Fruit fly (Drosophila melanogaster) whole organism, embryonic: ENCODE measurements around the gene inaF-B.

Experiments
- Abd-B ChIP-seq: fragments of 200-800 bp; sonication (Bioruptor generic); optimal IDR thresholded peaks from 2 replicates; lab custom pipeline; 2018; ENCODE audit warnings: missing biosample characterization, mild to moderate bottlenecking, missing genetic modification characterization, moderate library complexity
- Bteb2 ChIP-seq: fragments of 200-800 bp; sonication (Bioruptor generic); optimal IDR thresholded peaks from 2 replicates; lab custom pipeline; 2016; ENCODE audit warnings: missing biosample characterization, missing genetic modification characterization
- CG10462 ChIP-seq: fragments of 200-800 bp; sonication (Bioruptor generic); optimal IDR thresholded peaks from 2 replicates; lab custom pipeline; 2016; ENCODE audit warnings: missing biosample characterization, missing genetic modification characterization
- CG11085 ChIP-seq: fragments of 200-800 bp; sonication (Bioruptor generic); IDR thresholded peaks from 2 replicates; pipeline ENCODE4 v1.3.6; 2022; ENCODE audit warnings: missing biosample characterization, missing genetic modification characterization
- CG12155 ChIP-seq: fragments of 200-800 bp; sonication (Bioruptor generic); optimal IDR thresholded peaks from 3 replicates; lab custom pipeline; 2016; ENCODE audit warnings: missing biosample characterization, missing genetic modification characterization
- CG2875 ChIP-seq: fragments of 200-800 bp; sonication (Bioruptor generic); optimal IDR thresholded peaks from 2 replicates; lab custom pipeline; 2017; ENCODE audit warnings: missing biosample characterization, mild to moderate bottlenecking, missing genetic modification characterization, missing genetic modification reagents
- CG31388 ChIP-seq: fragments of 200-800 bp; sonication (Bioruptor generic); optimal IDR thresholded peaks from 2 replicates; lab custom pipeline; 2016; ENCODE audit warnings: missing biosample characterization, missing genetic modification characterization
- CG3281 ChIP-seq: fragments of 200-800 bp; sonication (Bioruptor generic); optimal IDR thresholded peaks from 3 replicates; lab custom pipeline; 2017; ENCODE audit warnings: missing biosample characterization, mild to moderate bottlenecking, missing genetic modification characterization
- CG7963 ChIP-seq: fragments of 200-800 bp; sonication (Bioruptor generic); IDR thresholded peaks from 3 replicates; pipeline ENCODE4 v1.3.6; 2022; ENCODE audit warnings: missing biosample characterization, missing genetic modification characterization; ENCODE audit not compliant: partially characterized antibody
- CG8478 ChIP-seq: fragments of >200 bp; optimal IDR thresholded peaks from 2 replicates; lab custom pipeline; 2018
- D19A ChIP-seq: fragments of 200-800 bp; optimal IDR thresholded peaks from 3 replicates; lab custom pipeline; 2019; ENCODE audit warnings: missing biosample characterization, mild to moderate bottlenecking, missing genetic modification characterization, moderate library complexity
- Elba2 ChIP-seq: fragments of 200-800 bp; sonication (Bioruptor generic); optimal IDR thresholded peaks from 3 replicates; lab custom pipeline; 2016; ENCODE audit warnings: missing biosample characterization, missing genetic modification characterization
- Ets97D ChIP-seq: fragments of 200-800 bp; sonication (Bioruptor generic); optimal IDR thresholded peaks from 3 replicates; lab custom pipeline; 2016; ENCODE audit warnings: missing biosample characterization, missing genetic modification characterization
- Fer1 ChIP-seq: fragments of 200-800 bp; sonication (Bioruptor generic); optimal IDR thresholded peaks from 2 replicates; lab custom pipeline; 2017; ENCODE audit warnings: missing biosample characterization, mild to moderate bottlenecking, missing genetic modification characterization
- Hey ChIP-seq: fragments of 200-800 bp; sonication (Bioruptor generic); optimal IDR thresholded peaks from 3 replicates; lab custom pipeline; 2018; ENCODE audit warnings: missing biosample characterization, mild to moderate bottlenecking, missing genetic modification characterization
- Hmx ChIP-seq: fragments of 200-800 bp; sonication (Bioruptor generic); optimal IDR thresholded peaks from 2 replicates; lab custom pipeline; 2016; ENCODE audit warnings: missing biosample characterization, missing genetic modification characterization
- Hr3 ChIP-seq: fragments of 200-800 bp; sonication (Bioruptor generic); optimal IDR thresholded peaks from 3 replicates; lab custom pipeline; 2016; ENCODE audit warnings: missing biosample characterization, missing genetic modification characterization
- Hsf ChIP-seq: fragments of 200-800 bp; sonication (Bioruptor generic); optimal IDR thresholded peaks from 3 replicates; lab custom pipeline; 2016; ENCODE audit warnings: missing biosample characterization, missing genetic modification characterization
- NC2β ChIP-seq: fragments of 200-800 bp; sonication (Bioruptor generic); optimal IDR thresholded peaks from 2 replicates; lab custom pipeline; 2016; ENCODE audit warnings: missing biosample characterization, missing genetic modification characterization
- Nf-YA ChIP-seq: fragments of 200-800 bp; sonication (Bioruptor generic); IDR thresholded peaks from 2 replicates; pipeline ENCODE4 v1.3.6; 2022; ENCODE audit warnings: missing biosample characterization, missing genetic modification characterization
- Nf-YB ChIP-seq: fragments of 200-800 bp; sonication (Bioruptor generic); optimal IDR thresholded peaks from 3 replicates; lab custom pipeline; 2019; ENCODE audit warnings: missing biosample characterization, mild to moderate bottlenecking, missing genetic modification characterization, moderate library complexity
- Opbp ChIP-seq: fragments of 200-800 bp; sonication (Bioruptor generic); IDR thresholded peaks from 3 replicates; pipeline ENCODE4 v1.3.6; 2022; ENCODE audit warnings: missing biosample characterization, missing genetic modification characterization; ENCODE audit not compliant: partially characterized antibody
- PHDP ChIP-seq: fragments of 200-800 bp; sonication (Bioruptor generic); optimal IDR thresholded peaks from 3 replicates; lab custom pipeline; 2018; ENCODE audit warnings: missing biosample characterization, mild to moderate bottlenecking, missing genetic modification characterization, moderate library complexity
- Poxn ChIP-seq: fragments of 200-800 bp; sonication (Bioruptor generic); IDR thresholded peaks from 2 replicates; pipeline ENCODE4 v1.3.6; 2022; ENCODE audit warnings: missing biosample characterization, missing genetic modification characterization
- Sox100B ChIP-seq: fragments of 200-800 bp; sonication (Bioruptor generic); optimal IDR thresholded peaks from 3 replicates; lab custom pipeline; 2018; ENCODE audit warnings: missing biosample characterization, mild to moderate bottlenecking, missing genetic modification characterization
- YL-1 ChIP-seq: fragments of 200-800 bp; sonication (Bioruptor generic); optimal IDR thresholded peaks from 3 replicates; lab custom pipeline; 2017; ENCODE audit warnings: missing biosample characterization, mild to moderate bottlenecking, missing genetic modification characterization
- abd-A ChIP-seq: fragments of 200-800 bp; sonication (Bioruptor generic); optimal IDR thresholded peaks from 3 replicates; lab custom pipeline; 2019; ENCODE audit warnings: missing biosample characterization, mild to moderate bottlenecking, missing genetic modification characterization, moderate library complexity
- bab2 ChIP-seq: fragments of 200-800 bp; sonication (Bioruptor generic); optimal IDR thresholded peaks from 2 replicates; lab custom pipeline; 2016; ENCODE audit warnings: missing biosample characterization, missing genetic modification characterization
- bbx ChIP-seq: fragments of 200-800 bp; sonication (Bioruptor generic); IDR thresholded peaks from 2 replicates; pipeline ENCODE4 v1.3.6; 2022; ENCODE audit warnings: missing biosample characterization, missing genetic modification characterization; ENCODE audit not compliant: partially characterized antibody
- bcd ChIP-seq: fragments of 200-800 bp; sonication (Bioruptor generic); optimal IDR thresholded peaks from 2 replicates; lab custom pipeline; 2017; ENCODE audit warnings: missing biosample characterization, mild to moderate bottlenecking, missing genetic modification characterization
- bsh ChIP-seq, 2 experiments: fragments of 200-800 bp; sonication (Bioruptor generic); optimal IDR thresholded peaks; 2 replicates each; lab custom pipeline; 2017 to 2018; ENCODE audit warnings: mild to moderate bottlenecking in 2 of 2, missing biosample characterization in 2 of 2, missing genetic modification characterization in 2 of 2, moderate library complexity in 1 of 2
- btn ChIP-seq: fragments of 200-800 bp; sonication (Bioruptor generic); optimal IDR thresholded peaks from 2 replicates; lab custom pipeline; 2016; ENCODE audit warnings: missing biosample characterization, missing genetic modification characterization
- chm ChIP-seq: fragments of 200-800 bp; sonication (Bioruptor generic); IDR thresholded peaks from 2 replicates; pipeline ENCODE4 v1.3.6; 2022; ENCODE audit warnings: missing biosample characterization, missing genetic modification characterization
- crc ChIP-seq: fragments of 200-800 bp; sonication (Bioruptor generic); optimal IDR thresholded peaks from 2 replicates; lab custom pipeline; 2016; ENCODE audit warnings: missing biosample characterization, missing genetic modification characterization
- cwo ChIP-seq: fragments of 200-800 bp; sonication (Bioruptor generic); optimal IDR thresholded peaks from 3 replicates; lab custom pipeline; 2017; ENCODE audit warnings: missing biosample characterization, missing genetic modification characterization, mild to moderate bottlenecking, moderate library complexity, missing genetic modification reagents
- fd3F ChIP-seq: fragments of 200-800 bp; sonication (Bioruptor generic); optimal IDR thresholded peaks from 2 replicates; lab custom pipeline; 2018; ENCODE audit warnings: missing biosample characterization, mild to moderate bottlenecking, missing genetic modification characterization, moderate library complexity
- fd64A ChIP-seq: fragments of 200-800 bp; sonication (Bioruptor generic); optimal IDR thresholded peaks from 3 replicates; lab custom pipeline; 2018; ENCODE audit warnings: missing biosample characterization, mild to moderate bottlenecking, missing genetic modification characterization
- jigr1 ChIP-seq: fragments of 200-800 bp; sonication (Bioruptor generic); IDR thresholded peaks from 3 replicates; pipeline ENCODE4 v1.3.6; 2022; ENCODE audit warnings: missing biosample characterization, missing genetic modification characterization
- kay ChIP-seq: fragments of 200-800 bp; sonication (Bioruptor generic); optimal IDR thresholded peaks from 2 replicates; lab custom pipeline; 2016; ENCODE audit warnings: missing biosample characterization, missing genetic modification characterization
- nom ChIP-seq: fragments of 200-800 bp; sonication (Bioruptor generic); optimal IDR thresholded peaks from 2 replicates; lab custom pipeline; 2017; ENCODE audit warnings: missing biosample characterization, missing genetic modification characterization, mild to moderate bottlenecking, moderate library complexity, missing genetic modification reagents
- oc ChIP-seq: fragments of 200-800 bp; sonication (Bioruptor generic); optimal IDR thresholded peaks from 2 replicates; lab custom pipeline; 2018; ENCODE audit warnings: missing biosample characterization, mild to moderate bottlenecking, missing genetic modification characterization, moderate library complexity
- pan ChIP-seq, 4 experiments: fragments of >200 bp in 3 of 4; fragments of 200-800 bp in 1 of 4; sonication (Bioruptor generic) in 1 of 4; optimal IDR thresholded peaks in 3 of 4; IDR thresholded peaks in 1 of 4; 2 replicates each; pipeline versions ENCODE4 v1.3.6 to Lab custom; 2017 to 2022; ENCODE audit warnings: missing biosample characterization in 2 of 4, missing genetic modification characterization in 2 of 4, mixed read lengths in 1 of 4
- psq ChIP-seq: fragments of 200-800 bp; sonication (Bioruptor generic); optimal IDR thresholded peaks from 2 replicates; lab custom pipeline; 2017; ENCODE audit warnings: missing biosample characterization, missing genetic modification characterization
- ro ChIP-seq: fragments of 200-800 bp; sonication (Bioruptor generic); IDR thresholded peaks from 2 replicates; pipeline ENCODE4 v1.3.6; 2022; ENCODE audit warnings: missing biosample characterization, missing genetic modification characterization
- sens ChIP-seq: fragments of 200-800 bp; sonication (Bioruptor generic); peaks from one replicate; lab custom pipeline; 2016; ENCODE audit warnings: missing biosample characterization, missing genetic modification characterization
- sisA ChIP-seq: fragments of 200-800 bp; sonication (Bioruptor generic); IDR thresholded peaks from 2 replicates; pipeline ENCODE4 v1.3.6; 2022; ENCODE audit warnings: missing biosample characterization, missing genetic modification characterization
- sob ChIP-seq: fragments of 200-800 bp; sonication (Bioruptor generic); IDR thresholded peaks from 2 replicates; pipeline ENCODE4 v1.3.6; 2022; ENCODE audit warnings: missing biosample characterization, missing genetic modification characterization
- tll ChIP-seq, 2 experiments: fragments of 200-800 bp in 1 of 2; fragments of >200 bp in 1 of 2; sonication (Bioruptor generic) in 1 of 2; optimal IDR thresholded peaks; 2 replicates each; lab custom pipeline; 2017 to 2019; ENCODE audit warnings: missing biosample characterization in 2 of 2, missing genetic modification characterization in 2 of 2, mild to moderate bottlenecking in 1 of 2, moderate library complexity in 1 of 2
- tna ChIP-seq: fragments of 200-800 bp; sonication (Bioruptor generic); IDR thresholded peaks from 2 replicates; pipeline ENCODE4 v1.3.6; 2022; ENCODE audit warnings: missing biosample characterization, missing genetic modification characterization; ENCODE audit not compliant: partially characterized antibody
- zen ChIP-seq: fragments of 200-800 bp; sonication (Bioruptor generic); optimal IDR thresholded peaks from 3 replicates; lab custom pipeline; 2018; ENCODE audit warnings: missing biosample characterization, mild to moderate bottlenecking, missing genetic modification characterization, moderate library complexity

The inaF-B gene

dm6 chrX:11678539-11679040 lies 54.0 kb downstream of the inaF-B start, which contains the start of the genes Vlet and bif (continued):
- TF ChIP-seq CG10462, result peak; percentile 44
- TF ChIP-seq ro (GFP tag; lab: Robert Waterston, UW), result no peak
- peak in 1 of 2 experiments; percentile 58 for TF ChIP-seq bsh (GFP tag; optimal IDR thresholded peaks at IDR 0.05; lab: Kevin White, UChicago)
- TF ChIP-seq Hsf, result peak; percentile 33
- TF ChIP-seq Nf-YB (GFP tag; lab: Kevin White, UChicago), result peak; percentile 20
- TF ChIP-seq YL-1 (GFP tag; lab: Kevin White, UChicago), result no peak
- peak; percentile 44 for TF ChIP-seq cwo (GFP tag; lab: Kevin White, UChicago)
- no peak for TF ChIP-seq tna
- TF ChIP-seq Hey (tag; lab: Kevin White, UChicago), result no peak
- TF ChIP-seq CG3281 (GFP tag; lab: Kevin White, UChicago), result peak; percentile 68
- no peak for TF ChIP-seq Nf-YA (GFP tag; lab: Robert Waterston, UW)
- TF ChIP-seq fd3F (GFP tag; lab: Kevin White, UChicago), result peak; percentile 27
- peak; percentile 68 for TF ChIP-seq Opbp (GFP tag; lab: Robert Waterston, UW)
- no peak for TF ChIP-seq Poxn
- TF ChIP-seq Elba2 (GFP tag; lab: Kevin White, UChicago), result no peak
- no peak for TF ChIP-seq nom (GFP tag; lab: Kevin White, UChicago)
- TF ChIP-seq sens (GFP tag; lab: Kevin White, UChicago), result peak; percentile 89
- peak; percentile 39 for TF ChIP-seq oc (tag; lab: Kevin White, UChicago)
- peak; percentile 60 for TF ChIP-seq PHDP
- no peak for TF ChIP-seq abd-A
- TF ChIP-seq fd64A (GFP tag; lab: Kevin White, UChicago), result no peak
- peak; percentile 2 for TF ChIP-seq NC2β
- TF ChIP-seq chm (GFP tag; lab: Robert Waterston, UW), result no peak
- TF ChIP-seq Ets97D (GFP tag; lab: Kevin White, UChicago), result peak; percentile 25
- no peak for TF ChIP-seq bab2 (GFP tag; lab: Kevin White, UChicago)
- no peak for TF ChIP-seq Hmx
- no peak for TF ChIP-seq CG11085 (GFP tag; lab: Robert Waterston, UW)
- TF ChIP-seq psq (GFP tag; lab: Kevin White, UChicago), result no peak
- TF ChIP-seq Sox100B (GFP tag; lab: Kevin White, UChicago), result peak; percentile 75
- TF ChIP-seq Fer1 (GFP tag; lab: Kevin White, UChicago), result peak; percentile 55
- peak; percentile 33 for TF ChIP-seq kay (GFP tag; lab: Kevin White, UChicago)
- TF ChIP-seq crc (GFP tag; lab: Kevin White, UChicago), result no peak
- peak; percentile 16 for TF ChIP-seq CG31388 (GFP tag; lab: Kevin White, UChicago)
- TF ChIP-seq CG8478, result no peak
- TF ChIP-seq CG7963, result peak; percentile 33; the same call in 1 of the 3 replicates
- no peak for TF ChIP-seq CG2875 (GFP tag; lab: Kevin White, UChicago)
- peak; percentile 56 for TF ChIP-seq D19A (tag; lab: Kevin White, UChicago)
- TF ChIP-seq tll (GFP tag; optimal IDR thresholded peaks at IDR 0.05; lab: Kevin White, UChicago), result no peak
- peak; percentile 70 for TF ChIP-seq sisA (GFP tag; lab: Robert Waterston, UW)
- TF ChIP-seq bcd, result peak; percentile 65
- peak; percentile 41 for TF ChIP-seq CG12155 (GFP tag; lab: Kevin White, UChicago)
- no peak for TF ChIP-seq btn
- TF ChIP-seq Bteb2 (GFP tag; lab: Kevin White, UChicago), result peak; percentile 17
- peak; percentile 55 for TF ChIP-seq bbx
- TF ChIP-seq zen (tag; lab: Kevin White, UChicago), result peak; percentile 62
- 0 out of 2 replicates have a peak, but pooled peaks have one; percentile 42 for TF ChIP-seq sob (GFP tag; lab: Robert Waterston, UW)
- no peak for TF ChIP-seq pan (optimal IDR thresholded peaks at IDR 0.05; lab: Kevin White, UChicago)
- TF ChIP-seq pan (GFP tag; optimal IDR thresholded peaks at IDR 0.05 in 1 of 2, IDR thresholded peaks at IDR 0.05 in 1 of 2), result peak in 1 of 2 experiments; percentile 49
- peak; percentile 75 for TF ChIP-seq Hr3 (GFP tag; lab: Kevin White, UChicago)
- TF ChIP-seq jigr1 (GFP tag; lab: Robert Waterston, UW), result no peak
- peak; percentile 69 for TF ChIP-seq Abd-B (GFP tag; lab: Kevin White, UChicago)
